Fruit fly (Drosophila melanogaster): ENCODE results near the gene shf.

shf gene

DNA sequence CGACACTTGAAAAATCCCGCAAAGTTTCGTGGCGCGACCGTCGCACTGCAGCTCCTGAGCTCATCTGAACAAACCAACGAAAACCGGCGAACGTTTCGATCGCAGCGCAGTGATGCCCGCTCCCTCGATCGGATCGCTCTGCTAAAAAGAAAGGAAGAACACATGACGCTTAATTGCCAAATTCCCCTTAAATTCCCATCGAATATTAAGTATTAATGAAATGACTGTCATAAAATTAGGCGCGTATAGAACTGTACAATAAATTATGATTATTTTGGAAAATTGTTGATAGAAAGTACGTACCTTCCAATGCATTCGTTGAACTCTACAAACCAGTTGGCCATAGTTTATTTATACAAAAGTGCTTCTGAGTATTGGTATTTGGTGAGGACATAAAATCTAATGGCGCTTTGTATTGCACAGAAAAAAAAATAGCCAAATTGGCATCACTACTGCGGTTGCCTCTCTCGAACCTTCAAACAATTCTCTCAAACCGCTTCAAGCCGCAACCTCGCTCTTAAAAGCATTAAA is at the start of gene shf:
Gene shf (minus strand): TSS at position 51 of the 531 bp plus-strand sequence.
- TF ChIP-seq EcR (GFP tag; optimal IDR thresholded peaks at IDR 0.05) (no peak), Dll (optimal IDR thresholded peaks at IDR 0.05) (no peak), CG8478 (optimal IDR thresholded peaks at IDR 0.05) (no peak), pan (optimal IDR thresholded peaks at IDR 0.05) (no peak), usp (GFP tag; optimal IDR thresholded peaks at IDR 0.05) (no peak), psq (optimal IDR thresholded peaks at IDR 0.05) (no peak)

- no peak for TF ChIP-seq CG8478 (optimal IDR thresholded peaks at IDR 0.05)
Observed at dm6 chrX:6824203-6824602, 44.7 kb upstream of the shf start, which contains the start of gene nonC. nonC (plus strand) TSS chrX:6824496.

DNA sequence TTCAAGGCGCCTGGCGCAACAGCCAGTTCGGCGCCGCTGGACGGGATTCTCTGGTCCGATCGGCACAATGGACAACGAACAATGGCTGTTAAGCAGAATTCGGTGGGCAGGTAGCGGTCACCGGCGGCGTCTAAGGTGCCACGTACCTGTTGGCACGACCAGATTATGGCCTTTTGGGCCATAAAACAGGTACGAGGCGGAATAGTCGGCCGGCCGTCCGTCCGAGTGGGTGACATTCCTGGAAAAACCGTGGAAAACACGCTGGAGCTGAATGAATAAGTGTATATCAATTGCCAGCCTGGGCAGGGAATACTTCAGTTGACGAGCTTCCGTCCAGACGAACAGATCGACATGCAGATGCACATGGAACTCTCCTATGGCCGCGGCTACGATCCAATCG is 43.4 kb upstream of the shf start, which contains the start of gene Atx-1:
Gene Atx-1 (plus strand): TSS at position 301 of the 400 bp plus-strand sequence.
- no peak for TF ChIP-seq Dll (optimal IDR thresholded peaks at IDR 0.05)
- no peak for TF ChIP-seq psq (optimal IDR thresholded peaks at IDR 0.05)
- TF ChIP-seq CG8478 (optimal IDR thresholded peaks at IDR 0.05) = no peak

DNA sequence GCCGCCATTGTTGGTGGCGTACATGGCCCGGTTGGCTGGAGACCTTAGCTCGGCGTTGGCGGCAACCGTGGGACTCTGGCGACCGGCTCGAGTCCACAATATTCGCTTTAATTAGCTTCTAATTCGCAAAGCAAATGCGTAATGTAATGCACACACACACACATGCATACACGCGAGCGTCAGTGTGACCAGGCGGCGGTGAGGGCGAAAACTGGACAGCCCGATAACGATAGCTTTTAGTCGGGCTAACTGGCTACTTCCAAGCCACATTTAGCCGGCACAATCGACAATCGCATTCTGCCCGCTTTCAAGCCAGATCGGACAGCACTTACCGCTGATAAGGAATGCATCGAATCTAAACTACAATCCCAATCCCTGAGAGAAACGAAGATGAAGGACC is 41.2 kb upstream of the shf start, which contains the start of the genes Nf-YC and xit:
Gene Nf-YC (minus strand): TSS at position 217 of the 400 bp plus-strand sequence.
Gene xit (plus strand): TSS at position 314 of the 400 bp plus-strand sequence.
- TF ChIP-seq EcR (GFP tag; optimal IDR thresholded peaks at IDR 0.05) (no peak), Dll (optimal IDR thresholded peaks at IDR 0.05) (no peak), usp (GFP tag; optimal IDR thresholded peaks at IDR 0.05) (no peak), psq (optimal IDR thresholded peaks at IDR 0.05) (no peak)

DNA sequence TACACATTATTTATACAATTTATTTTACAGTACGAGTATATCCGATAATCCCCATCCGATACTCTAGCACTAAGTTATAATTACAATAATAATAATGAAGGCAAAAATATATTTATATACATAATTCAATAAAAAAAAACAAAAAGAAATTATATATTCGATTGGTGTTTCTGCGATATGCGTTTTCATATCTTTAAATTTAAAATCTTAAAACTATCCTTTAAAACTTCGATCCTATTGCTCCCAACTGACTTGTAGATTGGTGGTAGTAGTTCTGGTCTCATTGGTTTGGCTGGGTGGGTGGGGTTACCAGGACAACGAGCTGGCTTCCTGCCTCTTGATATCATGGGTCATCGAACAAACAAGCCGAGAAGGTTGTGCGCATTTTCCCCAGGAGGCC is 34.2 kb upstream of the shf start, which contains the start of gene iav:
Gene iav (plus strand): TSS at position 301 of the 400 bp plus-strand sequence.
- TF ChIP-seq usp (GFP tag; optimal IDR thresholded peaks at IDR 0.05) (no peak), Dll (optimal IDR thresholded peaks at IDR 0.05) (no peak), EcR (GFP tag; optimal IDR thresholded peaks at IDR 0.05) (no peak), CG8478 (optimal IDR thresholded peaks at IDR 0.05) (no peak)

DNA sequence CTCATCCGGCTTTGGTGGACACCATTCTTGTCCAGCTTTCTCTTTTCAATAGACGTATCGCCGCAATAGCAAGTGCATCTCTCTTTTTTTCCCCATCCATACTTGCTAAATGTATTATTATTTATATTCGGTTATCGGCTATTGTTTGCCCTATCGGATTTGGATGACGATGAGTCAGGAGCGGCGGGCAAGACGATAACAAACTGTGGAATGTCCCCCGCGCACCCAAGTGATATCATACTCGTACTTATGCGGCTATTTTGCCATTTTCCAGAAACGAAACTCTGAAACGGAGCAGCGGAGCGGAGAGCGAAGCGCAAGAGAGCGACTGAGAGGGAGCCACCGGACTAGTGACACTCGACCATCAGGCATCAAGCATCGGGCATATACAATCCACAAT is 25.9 kb upstream of the shf start:
- no peak for TF ChIP-seq pan (optimal IDR thresholded peaks at IDR 0.05)
- no peak for TF ChIP-seq psq (optimal IDR thresholded peaks at IDR 0.05)
- TF ChIP-seq Dll (optimal IDR thresholded peaks at IDR 0.05) = no peak

- TF ChIP-seq Dll (optimal IDR thresholded peaks at IDR 0.05) (peak; percentile 81), pan (optimal IDR thresholded peaks at IDR 0.05) (no peak), CG8478 (optimal IDR thresholded peaks at IDR 0.05) (no peak), EcR (GFP tag; optimal IDR thresholded peaks at IDR 0.05) (no peak), psq (optimal IDR thresholded peaks at IDR 0.05) (no peak), usp (GFP tag; optimal IDR thresholded peaks at IDR 0.05) (no peak)
Observed at dm6 chrX:6804485-6805295, 25.2 kb upstream of the shf start.

DNA sequence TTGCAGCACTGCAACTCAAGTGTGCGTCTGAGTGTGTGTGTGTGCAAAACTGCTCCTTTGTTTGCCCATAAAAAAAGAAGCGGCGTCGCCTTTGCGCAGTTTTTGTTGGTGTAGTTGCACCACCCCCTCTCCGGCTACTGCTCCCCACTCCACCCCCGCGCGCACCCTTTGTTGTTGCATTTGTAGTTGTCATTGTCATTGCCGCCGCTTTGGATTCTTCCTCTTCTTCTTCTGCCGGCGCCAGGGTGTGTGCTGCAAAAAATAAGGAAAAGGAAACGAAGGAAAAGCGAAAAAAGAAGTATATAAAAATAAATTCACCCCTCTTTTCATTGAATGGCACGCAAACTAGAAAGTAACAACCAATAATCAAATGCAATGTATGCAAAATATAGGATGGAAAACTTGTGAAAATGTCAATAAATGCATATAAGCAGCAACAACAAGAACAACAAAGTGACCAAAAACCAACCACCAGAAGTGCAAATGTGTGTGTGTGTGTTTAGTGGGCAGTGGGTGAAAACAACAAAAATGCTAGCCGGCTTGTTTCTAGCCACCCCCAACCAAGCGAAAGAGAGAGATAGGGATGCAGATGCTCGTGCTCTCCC is 24.5 kb upstream of the shf start:
- TF ChIP-seq usp (GFP tag; optimal IDR thresholded peaks at IDR 0.05) = no peak
- no peak for TF ChIP-seq CG8478 (optimal IDR thresholded peaks at IDR 0.05)
- TF ChIP-seq EcR (GFP tag; optimal IDR thresholded peaks at IDR 0.05) = no peak
- TF ChIP-seq Dll (optimal IDR thresholded peaks at IDR 0.05) = no peak
- TF ChIP-seq pan (optimal IDR thresholded peaks at IDR 0.05) = no peak
- no peak for TF ChIP-seq psq (optimal IDR thresholded peaks at IDR 0.05)

dm6 chrX:6803312-6803794 is 23.9 kb upstream of the shf start, which contains the start of the genes C3G and pod1:
C3G (minus strand) TSS chrX:6803593.
pod1 (plus strand) TSS chrX:6803684.
- TF ChIP-seq CG8478 (optimal IDR thresholded peaks at IDR 0.05) (no peak), pan (optimal IDR thresholded peaks at IDR 0.05) (no peak), EcR (GFP tag; optimal IDR thresholded peaks at IDR 0.05) (no peak), usp (GFP tag; optimal IDR thresholded peaks at IDR 0.05) (no peak), psq (optimal IDR thresholded peaks at IDR 0.05) (no peak), Dll (optimal IDR thresholded peaks at IDR 0.05) (no peak)

dm6 chrX:6802376-6803080 is 23.1 kb upstream of the shf start:
- TF ChIP-seq psq (optimal IDR thresholded peaks at IDR 0.05) (no peak), CG8478 (optimal IDR thresholded peaks at IDR 0.05) (no peak), usp (GFP tag; optimal IDR thresholded peaks at IDR 0.05) (no peak), pan (optimal IDR thresholded peaks at IDR 0.05) (no peak), EcR (GFP tag; optimal IDR thresholded peaks at IDR 0.05) (no peak), Dll (optimal IDR thresholded peaks at IDR 0.05) (no peak)

dm6 chrX:6800726-6801296 is 21.4 kb upstream of the shf start:
- no peak for TF ChIP-seq pan (optimal IDR thresholded peaks at IDR 0.05)
- TF ChIP-seq EcR (GFP tag; optimal IDR thresholded peaks at IDR 0.05) = no peak
- no peak for TF ChIP-seq Dll (optimal IDR thresholded peaks at IDR 0.05)
- TF ChIP-seq CG8478 (optimal IDR thresholded peaks at IDR 0.05) = no peak
- no peak for TF ChIP-seq psq (optimal IDR thresholded peaks at IDR 0.05)
- TF ChIP-seq usp (GFP tag; optimal IDR thresholded peaks at IDR 0.05) = no peak
